Worm (Caenorhabditis elegans) whole organism, dauer: ENCODE results near the gene metl-1.

ENCODE experiments used
- unc-62 ChIP-seq: sonication (generic microtip); optimal IDR thresholded peaks from 2 replicates; lab custom pipeline; 2017; ENCODE audit warnings: missing biosample characterization, missing genetic modification reagents, missing genetic modification characterization

metl-1 gene

ce11 chrII:11473525-11474181 lies at the start of gene metl-1, which contains the start of gene W02B12.11:
Gene metl-1 (minus strand): TSS chrII:11473575.
Gene W02B12.11 (plus strand): TSS chrII:11473861.
- no peak for TF ChIP-seq unc-62

- TF ChIP-seq unc-62: no peak
Observed at ce11 chrII:11521300-11521699, 47.9 kb upstream of the metl-1 start, which contains the start of gene Y62F5A.10. Gene Y62F5A.10 (plus strand): TSS chrII:11521600.

DNA sequence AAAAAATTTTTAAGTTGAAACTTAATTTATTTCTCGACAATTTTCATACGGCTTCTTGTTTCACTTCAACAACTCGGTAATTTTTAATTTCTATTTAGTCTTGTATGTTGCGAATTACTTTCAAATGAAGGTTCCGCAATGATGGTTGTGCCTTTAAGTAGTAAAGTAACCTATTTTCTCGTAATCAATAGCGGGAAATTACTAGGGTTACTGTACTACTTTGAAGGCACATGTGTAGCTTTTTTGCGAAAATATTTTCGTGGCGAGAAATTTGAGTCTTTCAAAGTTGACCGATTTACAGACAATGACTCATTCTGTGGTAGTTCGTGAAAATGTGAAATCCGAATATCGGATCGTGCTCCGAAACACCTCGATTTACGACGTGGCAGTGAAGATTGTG lies 44.8 kb upstream of the metl-1 start, which contains the start of gene B0334.10:
Gene B0334.10 (plus strand): TSS at position 301 of the 400 bp plus-strand sequence.
- no peak for TF ChIP-seq unc-62

ce11 chrII:11514775-11515174 lies 41.4 kb upstream of the metl-1 start, which contains the start of gene srh-44:
Gene srh-44 (plus strand): TSS chrII:11515075.
- no peak for TF ChIP-seq unc-62

ce11 chrII:11512921-11513320 lies 39.5 kb upstream of the metl-1 start:
- TF ChIP-seq unc-62: no peak

DNA sequence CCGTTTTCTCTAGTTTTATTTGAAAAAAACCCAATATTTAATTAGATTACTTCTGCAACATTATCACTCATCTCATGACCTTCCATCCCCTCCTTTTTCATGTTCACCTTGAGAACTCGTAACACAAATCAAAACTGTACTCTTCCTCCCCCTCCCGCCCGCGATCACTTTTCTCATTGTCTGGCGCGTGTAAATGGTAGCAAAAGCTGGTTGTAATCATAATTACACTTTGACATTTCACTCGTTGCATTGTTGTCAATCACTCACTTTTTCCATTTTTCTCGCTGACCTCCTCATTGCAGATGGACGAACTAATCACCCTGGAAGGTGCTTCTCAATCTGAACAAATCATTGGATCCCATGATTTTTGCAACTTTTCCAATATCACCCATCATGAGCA lies 37.0 kb upstream of the metl-1 start, which contains the start of gene npr-41:
Gene npr-41 (plus strand): TSS at position 301 of the 400 bp plus-strand sequence.
- no peak for TF ChIP-seq unc-62

DNA sequence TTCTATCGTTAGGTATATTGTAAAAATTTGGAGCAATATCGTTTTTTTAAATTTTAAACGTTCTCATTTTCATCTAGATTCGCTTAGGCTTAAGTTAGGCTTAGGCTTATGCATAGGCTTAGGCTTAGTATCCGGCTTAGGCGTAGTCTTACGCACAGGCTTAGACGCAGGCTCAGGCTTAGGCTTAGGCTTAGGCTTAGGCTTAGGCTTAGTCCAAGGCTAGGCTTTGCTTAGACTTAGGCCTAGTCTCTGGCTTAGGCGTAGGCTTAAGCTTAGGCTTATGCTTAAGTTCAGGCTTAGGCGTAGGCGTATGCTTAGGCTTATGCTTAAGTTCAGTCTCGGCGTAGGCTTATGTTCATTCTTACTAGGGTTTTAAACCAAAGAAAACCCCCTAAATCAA lies 30.4 kb upstream of the metl-1 start:
- TF ChIP-seq unc-62: no peak

ce11 chrII:11501956-11502355 lies 28.6 kb upstream of the metl-1 start:
- no peak for TF ChIP-seq unc-62

DNA sequence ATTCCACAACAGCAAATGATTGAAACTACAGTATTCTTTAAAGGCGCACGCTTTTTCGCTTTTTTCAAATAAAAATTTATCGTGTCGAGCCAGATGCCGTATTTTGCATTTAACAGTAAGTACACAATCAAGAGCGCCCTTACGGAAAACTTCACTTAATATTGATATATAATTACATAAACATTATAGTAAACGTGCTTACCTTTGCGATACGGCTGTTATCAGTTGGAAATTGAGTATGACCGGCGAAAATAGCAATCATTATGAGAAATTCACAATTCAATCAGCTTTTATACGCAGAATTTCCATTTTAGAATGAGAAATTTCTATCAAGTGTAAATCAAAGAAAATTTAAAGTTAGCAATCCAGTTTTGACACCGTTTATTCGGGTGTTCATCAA lies 26.8 kb upstream of the metl-1 start, which contains the start of gene B0334.20:
Gene B0334.20 (minus strand): TSS at position 262 of the 400 bp plus-strand sequence.
- TF ChIP-seq unc-62: no peak

- TF ChIP-seq unc-62: no peak
Observed at ce11 chrII:11497365-11497764, 24.0 kb upstream of the metl-1 start, which contains the start of gene B0334.5. Gene B0334.5 (plus strand): TSS chrII:11497665.

- TF ChIP-seq unc-62: no peak
Observed at ce11 chrII:11496767-11497166, 23.4 kb upstream of the metl-1 start, which contains the start of gene emc-5. Gene emc-5 (plus strand): TSS chrII:11496780.

DNA sequence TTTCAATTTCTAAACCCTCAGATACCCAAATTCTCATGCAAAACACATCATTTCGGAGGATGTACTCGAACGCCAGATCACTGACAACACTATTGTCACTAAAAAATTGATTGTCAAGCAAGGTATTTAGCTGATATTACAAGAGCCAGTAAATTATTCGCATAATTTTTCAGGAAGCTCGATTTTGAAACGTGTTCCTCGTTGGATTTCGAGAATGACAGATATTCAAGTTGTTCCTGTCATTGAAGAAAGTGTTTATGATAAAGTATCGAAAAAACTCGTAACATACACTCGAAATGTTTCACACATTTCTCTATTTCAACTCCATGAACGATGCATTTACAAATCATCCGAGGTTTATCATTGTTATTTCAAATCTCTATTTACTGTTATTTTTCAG lies 22.4 kb upstream of the metl-1 start:
- TF ChIP-seq unc-62: no peak

DNA sequence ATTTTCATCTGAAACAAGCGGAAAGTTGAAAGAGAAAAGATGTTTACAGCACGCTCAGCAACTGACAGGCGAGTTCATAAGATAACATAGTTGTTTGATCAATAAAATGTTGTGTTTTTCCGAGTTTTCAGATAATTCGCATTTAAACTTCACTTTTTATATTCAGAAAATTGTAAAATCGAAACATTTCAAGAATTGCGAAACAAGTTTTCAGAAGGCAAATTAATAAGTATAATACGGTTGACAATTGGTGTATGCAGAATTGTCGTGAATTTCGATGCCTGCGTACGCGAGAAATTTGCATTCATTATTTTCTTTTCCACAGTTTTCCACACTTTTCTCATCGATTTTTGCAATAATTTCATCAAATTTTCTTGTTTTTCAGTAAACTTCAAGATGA lies 21.9 kb upstream of the metl-1 start, which contains the start of the genes ooc-3 and B0334.4:
Gene ooc-3 (minus strand): TSS at position 15 of the 400 bp plus-strand sequence.
Gene B0334.4 (plus strand): TSS at position 386 of the 400 bp plus-strand sequence.
- TF ChIP-seq unc-62: no peak

DNA sequence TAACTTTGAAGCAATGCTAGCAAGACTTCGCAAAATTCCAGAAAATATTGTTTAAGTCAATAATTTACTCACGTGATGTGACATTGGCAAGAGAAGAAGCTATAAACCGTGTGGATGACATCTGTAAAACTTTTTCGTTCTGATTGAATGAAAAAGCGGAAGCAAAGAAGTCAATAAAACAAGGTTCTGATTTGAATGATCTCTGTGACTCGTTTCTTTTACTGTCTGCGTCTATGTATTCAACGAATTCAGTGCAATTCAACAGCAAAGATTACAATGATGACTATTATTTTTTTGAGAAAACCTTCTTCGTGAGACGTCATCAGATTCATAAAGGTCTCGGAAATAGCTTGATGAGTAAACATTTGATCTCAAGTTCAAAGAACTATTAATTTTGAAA lies 19.5 kb upstream of the metl-1 start, which contains the start of gene hacl-1:
Gene hacl-1 (minus strand): TSS at position 121 of the 400 bp plus-strand sequence.
- no peak for TF ChIP-seq unc-62

DNA sequence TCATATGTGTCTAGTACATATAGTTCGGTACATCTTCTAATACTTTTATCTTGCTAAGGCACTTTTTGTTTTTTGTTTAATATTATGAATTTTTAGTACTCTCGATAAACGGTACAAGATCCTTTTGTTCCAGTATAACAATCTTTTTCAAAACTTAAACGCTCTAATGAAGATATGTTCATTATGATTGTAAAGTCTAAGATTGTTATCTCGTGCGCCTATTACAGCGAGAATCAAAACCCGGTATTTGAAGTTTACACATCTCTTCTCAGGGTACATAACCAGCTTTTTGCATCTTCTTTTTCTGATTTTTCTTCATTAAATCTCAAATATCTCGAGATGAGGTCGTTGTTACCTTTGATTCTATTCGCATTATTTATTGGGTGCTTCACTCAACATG lies 14.6 kb upstream of the metl-1 start, which contains the start of gene B0334.13:
Gene B0334.13 (plus strand): TSS at position 301 of the 400 bp plus-strand sequence.
- TF ChIP-seq unc-62: no peak

DNA sequence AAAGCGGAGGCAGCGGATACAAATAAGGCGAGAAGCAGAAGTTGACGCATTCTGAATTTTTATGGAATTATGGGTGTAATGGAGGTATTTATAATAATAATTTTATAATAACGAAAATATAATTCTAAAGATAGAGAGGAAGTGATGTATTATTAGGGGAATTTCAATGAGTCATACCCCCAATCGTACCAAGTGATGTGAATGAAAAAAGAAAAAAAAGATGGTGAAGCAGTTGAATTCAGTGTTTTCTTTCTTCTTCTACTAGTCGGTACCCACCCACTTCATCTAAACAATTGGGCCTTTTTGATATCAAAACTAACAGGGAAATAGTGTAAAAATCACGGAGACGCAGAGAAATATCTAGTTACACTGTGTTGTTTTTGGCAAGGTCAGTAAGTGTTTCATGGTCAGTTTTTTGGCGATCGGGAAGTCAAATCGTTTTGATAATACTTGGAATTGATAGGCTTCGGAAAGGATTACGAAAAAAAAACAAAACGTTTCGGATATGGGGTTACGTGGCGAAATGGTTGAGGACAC lies 13.4 kb upstream of the metl-1 start, which contains the start of gene ttr-18:
Gene ttr-18 (minus strand): TSS at position 51 of the 537 bp plus-strand sequence.
- TF ChIP-seq unc-62: no peak

DNA sequence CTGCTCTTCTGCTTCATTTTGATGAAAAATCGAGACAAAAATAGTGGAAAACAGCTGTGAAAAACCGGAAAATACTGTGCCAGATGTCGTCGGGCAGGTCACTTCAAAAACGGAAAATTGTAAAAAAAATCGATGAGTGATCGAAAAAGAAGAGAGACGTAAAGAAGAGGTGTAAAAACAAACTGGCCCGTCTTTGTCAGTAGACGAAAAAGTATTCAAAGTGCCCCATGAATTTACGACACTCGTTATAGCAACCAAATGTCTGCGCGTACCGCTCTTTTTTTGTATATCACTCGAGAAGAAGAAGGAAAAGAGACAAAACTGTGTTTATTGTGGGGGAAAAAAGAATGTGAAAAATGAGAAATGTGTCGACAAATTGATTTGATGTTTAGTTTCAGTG lies 11.8 kb upstream of the metl-1 start, which contains the start of gene twk-5:
Gene twk-5 (minus strand): TSS at position 101 of the 400 bp plus-strand sequence.
- TF ChIP-seq unc-62: no peak
